Worm (Caenorhabditis elegans): Measurements from ENCODE around the gene lec-5.
"Not testable (repeated sequence)": the region's sequence is repeated elsewhere in the genome, so short reads cannot be mapped to it uniquely, and the experiment has no call there.

The lec-5 gene

DNA sequence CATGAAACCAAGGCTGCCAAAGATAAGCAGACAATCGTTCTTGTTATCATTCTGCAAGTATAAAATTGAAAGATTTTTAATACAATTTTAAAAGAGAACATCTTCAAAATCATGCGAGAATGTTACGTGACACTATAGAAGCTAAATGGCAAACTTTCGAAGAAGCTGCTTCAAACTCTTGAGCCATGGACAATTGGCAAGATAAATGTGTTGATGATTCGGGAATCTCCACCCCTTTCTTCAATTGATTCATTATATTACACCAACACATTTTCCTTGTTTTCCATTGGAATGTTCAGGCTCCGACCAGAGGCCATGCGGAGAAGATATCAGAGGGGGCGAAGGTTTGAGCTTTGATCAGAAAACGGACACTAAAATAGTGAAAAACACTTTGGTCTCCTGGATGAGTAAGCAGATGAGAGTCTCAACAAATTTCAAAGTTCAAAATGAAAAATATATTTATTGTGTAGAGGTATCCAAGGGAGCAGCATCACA is at the start of gene lec-5:
TSS of gene lec-5 (minus strand) at position 51 of the 495 bp plus-strand sequence.
- TF ChIP-seq ets-7 (tag; optimal IDR thresholded peaks at IDR 0.05) (no peak), flt-1 (GFP tag; IDR thresholded peaks at IDR 0.05) (no peak), hmg-4 (GFP tag; optimal IDR thresholded peaks at IDR 0.05) (no peak), tbx-37 (GFP tag; conservative IDR thresholded peaks at IDR 0.05) (no peak), tra-4 (tag; optimal IDR thresholded peaks at IDR 0.05) (no peak), hmbx-1 (tag; optimal IDR thresholded peaks at IDR 0.05) (no peak), F13C5.2 (tag; optimal IDR thresholded peaks at IDR 0.05) (no peak), hnd-1 (tag; optimal IDR thresholded peaks at IDR 0.05) (no peak), pes-1 (GFP tag; IDR thresholded peaks at IDR 0.05) (no peak), ceh-36 (tag; optimal IDR thresholded peaks at IDR 0.05) (no peak), ceh-13 (GFP tag; optimal IDR thresholded peaks at IDR 0.05) (no peak), scrt-1 (GFP tag; IDR thresholded peaks at IDR 0.05) (no peak), aly-1 (tag; optimal IDR thresholded peaks at IDR 0.05) (no peak), ama-1 (optimal IDR thresholded peaks at IDR 0.05) (no peak), sea-1 (GFP tag; conservative IDR thresholded peaks at IDR 0.05) (no peak), tbx-11 (GFP tag; IDR thresholded peaks at IDR 0.05) (no peak), B0310.2 (tag; optimal IDR thresholded peaks at IDR 0.05) (no peak)

DNA sequence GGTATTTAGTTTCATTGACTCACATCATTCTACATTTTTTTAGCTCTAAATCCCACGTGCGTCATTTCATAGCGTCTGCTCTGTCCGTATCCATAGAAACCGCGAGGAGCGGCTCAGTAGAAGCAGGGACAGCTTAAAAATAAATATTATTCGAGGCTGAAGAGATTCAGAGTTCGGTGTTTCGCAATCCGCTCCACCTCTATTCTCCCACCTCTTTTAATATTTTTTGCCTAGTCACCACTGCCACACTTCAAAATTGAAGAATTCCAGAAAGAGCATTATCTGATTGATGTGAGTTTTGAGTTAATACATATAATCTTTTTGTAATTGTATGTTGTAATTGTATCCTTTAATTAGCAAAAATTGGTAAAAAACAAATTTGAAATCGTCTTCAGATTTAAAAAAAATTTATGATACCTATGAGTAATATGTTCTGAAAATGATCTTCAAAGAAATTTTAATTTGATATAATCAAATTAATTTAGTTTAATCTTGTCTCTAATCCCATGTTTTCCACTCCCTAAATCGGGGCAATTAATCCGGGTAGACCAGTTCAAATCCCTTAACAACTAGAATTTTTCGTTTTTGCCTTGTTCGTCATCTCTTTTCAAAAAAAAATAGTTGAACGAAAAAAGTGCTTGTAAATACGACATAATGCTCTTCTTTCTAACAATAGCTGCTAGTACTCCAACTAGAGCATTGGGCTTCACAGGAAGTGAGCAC is 48.7 kb upstream of the lec-5 start:
- TF ChIP-seq sea-1 (GFP tag; conservative IDR thresholded peaks at IDR 0.05) (no peak), ceh-36 (tag; optimal IDR thresholded peaks at IDR 0.05) (peak; percentile 64)

DNA sequence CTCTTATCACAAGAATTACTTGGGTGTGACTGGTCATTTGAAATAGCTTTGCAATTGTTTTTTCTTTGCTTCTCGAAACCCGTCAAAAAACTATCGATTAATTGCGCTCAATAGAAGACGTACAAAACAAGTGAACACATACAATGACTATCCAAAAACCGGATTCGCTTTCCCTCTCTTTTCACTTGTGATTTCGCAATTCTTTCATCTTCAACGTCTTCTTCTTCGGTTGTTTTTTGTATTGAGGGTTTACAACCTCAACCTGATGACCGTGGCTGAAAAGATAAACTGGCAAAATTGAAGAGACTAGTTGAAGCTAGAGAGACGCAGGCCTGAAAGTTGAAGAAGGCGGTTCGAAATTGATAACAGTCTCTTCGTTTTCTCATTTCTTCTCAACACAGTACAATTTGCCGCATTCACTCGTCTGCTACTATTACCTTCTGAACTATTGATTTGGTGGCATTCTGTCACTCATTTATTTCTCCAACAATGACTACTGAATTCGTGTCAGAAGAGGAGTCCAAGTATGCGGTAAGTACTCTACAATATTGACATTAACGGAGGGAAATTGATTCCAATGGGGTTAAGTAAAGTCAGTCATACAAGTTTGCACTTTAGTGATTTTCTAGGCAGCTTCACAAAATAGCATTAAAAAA is 45.2 kb upstream of the lec-5 start:
- TF ChIP-seq B0310.2 (tag; optimal IDR thresholded peaks at IDR 0.05) (no peak), ama-1 (optimal IDR thresholded peaks at IDR 0.05) (no peak), pes-1 (GFP tag; IDR thresholded peaks at IDR 0.05) (no peak), ceh-36 (tag; optimal IDR thresholded peaks at IDR 0.05) (no peak), aly-1 (tag; optimal IDR thresholded peaks at IDR 0.05) (no peak), tbx-37 (GFP tag; conservative IDR thresholded peaks at IDR 0.05) (no peak), F13C5.2 (tag; optimal IDR thresholded peaks at IDR 0.05) (no peak), hnd-1 (tag; optimal IDR thresholded peaks at IDR 0.05) (no peak), ceh-13 (GFP tag; optimal IDR thresholded peaks at IDR 0.05) (no peak), scrt-1 (GFP tag; IDR thresholded peaks at IDR 0.05) (no peak), tra-4 (tag; optimal IDR thresholded peaks at IDR 0.05) (no peak), sea-1 (GFP tag; conservative IDR thresholded peaks at IDR 0.05) (no peak), hmbx-1 (tag; optimal IDR thresholded peaks at IDR 0.05) (no peak), flt-1 (GFP tag; IDR thresholded peaks at IDR 0.05) (no peak), tbx-11 (GFP tag; IDR thresholded peaks at IDR 0.05) (no peak), hmg-4 (GFP tag; optimal IDR thresholded peaks at IDR 0.05) (no peak)

DNA sequence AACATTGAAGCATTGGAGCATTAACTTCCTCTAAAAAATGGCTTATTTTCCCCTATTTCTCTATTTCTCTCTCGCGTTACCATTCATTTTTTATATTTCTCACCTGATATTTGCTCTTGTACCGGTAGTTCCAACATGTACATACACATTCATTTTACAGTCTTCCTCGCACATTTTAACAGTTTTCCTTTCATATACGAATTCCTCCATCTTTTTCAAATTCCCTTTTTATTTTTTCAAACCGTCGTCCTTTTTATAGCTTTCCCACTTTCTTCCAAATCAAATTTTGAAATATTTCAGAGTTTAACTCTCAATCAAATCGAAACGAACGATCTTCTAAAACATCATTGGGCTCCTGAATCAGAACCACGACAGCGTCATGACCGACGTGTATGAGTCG is 43.3 kb upstream of the lec-5 start, which contains the start of gene rfip-1:
TSS of gene rfip-1 (plus strand) at position 301 of the 400 bp plus-strand sequence.
- no peak for TF ChIP-seq hnd-1 (tag; optimal IDR thresholded peaks at IDR 0.05)
- no peak for TF ChIP-seq flt-1 (GFP tag; IDR thresholded peaks at IDR 0.05)
- no peak for TF ChIP-seq ceh-36 (tag; optimal IDR thresholded peaks at IDR 0.05)
- no peak for TF ChIP-seq sea-1 (GFP tag; conservative IDR thresholded peaks at IDR 0.05)
- TF ChIP-seq ama-1 (optimal IDR thresholded peaks at IDR 0.05): no peak
- TF ChIP-seq tbx-37 (GFP tag; conservative IDR thresholded peaks at IDR 0.05): no peak

DNA sequence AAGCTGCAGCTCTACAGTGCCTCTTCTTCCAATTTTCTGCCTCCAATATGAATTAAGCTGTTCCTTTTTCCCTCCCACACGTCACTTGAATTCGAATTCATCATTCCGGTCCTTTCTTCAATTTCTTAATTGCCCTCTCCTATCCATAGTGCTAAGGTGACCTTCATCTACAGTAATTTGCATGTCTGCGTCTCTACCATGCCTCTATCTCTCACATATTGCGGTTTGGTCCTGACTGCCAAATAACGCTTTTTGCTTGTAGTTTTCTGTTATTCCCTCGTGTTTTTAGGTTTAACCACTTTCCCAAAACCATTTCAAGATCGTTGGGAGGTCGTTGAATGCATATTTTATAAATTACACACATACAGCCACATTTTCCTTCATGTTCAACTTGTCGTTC is 39.8 kb upstream of the lec-5 start:
- TF ChIP-seq hnd-1 (tag; optimal IDR thresholded peaks at IDR 0.05): no peak
- no peak for TF ChIP-seq F13C5.2 (tag; optimal IDR thresholded peaks at IDR 0.05)
- no peak for TF ChIP-seq tbx-37 (GFP tag; conservative IDR thresholded peaks at IDR 0.05)
- no peak for TF ChIP-seq tbx-11 (GFP tag; IDR thresholded peaks at IDR 0.05)
- no peak for TF ChIP-seq ceh-13 (GFP tag; optimal IDR thresholded peaks at IDR 0.05)
- TF ChIP-seq B0310.2 (tag; optimal IDR thresholded peaks at IDR 0.05): no peak
- TF ChIP-seq pes-1 (GFP tag; IDR thresholded peaks at IDR 0.05): no peak
- TF ChIP-seq ceh-36 (tag; optimal IDR thresholded peaks at IDR 0.05): no peak
- no peak for TF ChIP-seq ama-1 (optimal IDR thresholded peaks at IDR 0.05)
- no peak for TF ChIP-seq hmbx-1 (tag; optimal IDR thresholded peaks at IDR 0.05)
- TF ChIP-seq scrt-1 (GFP tag; IDR thresholded peaks at IDR 0.05): no peak
- no peak for TF ChIP-seq aly-1 (tag; optimal IDR thresholded peaks at IDR 0.05)
- no peak for TF ChIP-seq ets-7 (tag; optimal IDR thresholded peaks at IDR 0.05)
- TF ChIP-seq hmg-4 (GFP tag; optimal IDR thresholded peaks at IDR 0.05): no peak

DNA sequence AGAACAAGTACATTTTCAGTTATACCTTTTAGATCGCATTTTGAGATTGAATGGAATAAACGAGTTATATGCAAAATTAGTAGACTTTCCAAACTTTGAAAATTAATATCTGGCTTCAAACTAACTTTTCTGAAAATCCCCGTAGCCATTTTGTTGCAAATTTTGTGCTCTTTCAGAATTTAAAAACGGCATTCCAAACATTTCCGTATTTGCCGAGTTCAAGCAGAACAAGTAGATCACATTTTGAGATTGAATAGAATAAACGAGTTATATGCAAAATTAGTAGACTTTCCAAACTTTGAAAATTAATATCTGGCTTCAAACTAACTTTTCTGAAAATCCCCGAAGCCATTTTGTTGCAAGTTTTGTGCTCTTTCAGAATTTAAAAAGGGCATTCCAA is 35.6 kb upstream of the lec-5 start, which contains the start of gene F55C12.2:
TSS of gene F55C12.2 (plus strand) at position 301 of the 400 bp plus-strand sequence.
- not testable (repeated sequence) for TF ChIP-seq tbx-11 (GFP tag; IDR thresholded peaks at IDR 0.05); sea-1 (GFP tag; conservative IDR thresholded peaks at IDR 0.05); ets-7 (tag; optimal IDR thresholded peaks at IDR 0.05)

DNA sequence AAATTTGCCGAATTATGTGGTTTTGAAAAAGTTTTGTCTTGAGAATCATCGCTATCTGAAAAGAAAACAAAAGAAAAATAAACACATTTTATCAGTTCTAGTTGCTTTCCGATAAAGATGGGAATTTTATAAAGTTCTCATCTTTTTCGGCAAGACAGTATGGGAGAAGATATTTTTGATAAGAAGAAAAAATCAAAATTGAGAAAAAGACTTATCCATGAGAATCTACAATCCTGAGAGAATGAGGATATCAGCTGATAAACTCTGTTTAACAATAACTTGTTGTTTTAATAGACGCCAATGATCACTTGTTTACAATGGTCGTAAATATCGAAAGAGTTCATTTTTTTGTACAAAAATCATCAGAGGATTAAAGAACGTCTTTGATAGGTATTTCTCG is 35.1 kb upstream of the lec-5 start, which contains the start of gene F55C12.6:
TSS of gene F55C12.6 (minus strand) at position 101 of the 400 bp plus-strand sequence.
- TF ChIP-seq tra-4 (tag; optimal IDR thresholded peaks at IDR 0.05) (no peak), ceh-36 (tag; optimal IDR thresholded peaks at IDR 0.05) (no peak), scrt-1 (GFP tag; IDR thresholded peaks at IDR 0.05) (no peak), B0310.2 (tag; optimal IDR thresholded peaks at IDR 0.05) (no peak), ets-7 (tag; optimal IDR thresholded peaks at IDR 0.05) (no peak)
